Worm (Caenorhabditis elegans) whole organism, midembryonic: ENCODE data around the gene npp-8.
A peak's percentile ranks its signal among the peaks of the same experiment; 100 is the strongest.
"Not testable (repeated sequence)": the region's sequence is repeated elsewhere in the genome, so short reads cannot be mapped to it uniquely, and the experiment has no call there.

ENCODE experiments used
- T22C8.4 ChIP-seq: fragments of 200-800 bp; sonication (Bioruptor generic); IDR thresholded peaks from 2 replicates; pipeline ENCODE4 v1.3.6; 2022; ENCODE audit warnings: missing genetic modification characterization, missing compliant biosample characterization
- cog-1 ChIP-seq: sonication (generic microtip); optimal IDR thresholded peaks from 2 replicates; lab custom pipeline; 2016; ENCODE audit warnings: missing genetic modification characterization, missing compliant biosample characterization
- flt-1 ChIP-seq: fragments of 200-800 bp; sonication (Bioruptor generic); IDR thresholded peaks from 2 replicates; pipeline ENCODE4 v1.3.6; 2022; ENCODE audit warnings: missing genetic modification characterization, missing compliant biosample characterization
- klf-2 ChIP-seq: fragments of 200-800 bp; sonication (Bioruptor generic); conservative IDR thresholded peaks from 2 replicates; pipeline ENCODE4 v1.3.6; 2022; ENCODE audit warnings: missing genetic modification reagents, missing genetic modification characterization, missing compliant biosample characterization
- med-1 ChIP-seq: sonication (generic microtip); optimal IDR thresholded peaks from 2 replicates; lab custom pipeline; 2017; ENCODE audit warnings: missing genetic modification characterization, mild to moderate bottlenecking, missing compliant biosample characterization, antibody characterized with exemption, missing genetic modification reagents; ENCODE audit not compliant: insufficient read depth
- ref-1 ChIP-seq: fragments of 200-800 bp; sonication (Bioruptor generic); conservative IDR thresholded peaks from 2 replicates; pipeline ENCODE4 v1.3.6; 2022; ENCODE audit warnings: missing genetic modification reagents, missing genetic modification characterization, missing compliant biosample characterization
- tab-1 ChIP-seq: fragments of 200-800 bp; sonication (Bioruptor generic); IDR thresholded peaks from 2 replicates; pipeline ENCODE4 v1.3.6; 2022; ENCODE audit warnings: missing genetic modification characterization, missing compliant biosample characterization
- ztf-23 ChIP-seq: fragments of 200-800 bp; sonication (Bioruptor generic); IDR thresholded peaks from 2 replicates; pipeline ENCODE4 v1.3.6; 2022; ENCODE audit warnings: missing genetic modification reagents, missing genetic modification characterization, missing compliant biosample characterization
- ztf-29 ChIP-seq: fragments of 200-800 bp; sonication (Bioruptor generic); IDR thresholded peaks from 2 replicates; pipeline ENCODE4 v1.3.6; 2022; ENCODE audit warnings: missing genetic modification reagents, missing genetic modification characterization, missing compliant biosample characterization

npp-8 gene

ce11 chrIV:1619519-1620311 is 24.1 kb upstream of the npp-8 start, which contains the start of gene nhr-92:
TSS of gene nhr-92 (plus strand) at chrIV:1620094.
- TF ChIP-seq ztf-23 (GFP tag; lab: Robert Waterston, UW) (no peak), T22C8.4 (GFP tag; lab: Robert Waterston, UW) (peak; percentile 81)

ce11 chrIV:1613592-1613991 is 18.0 kb upstream of the npp-8 start, which contains the start of gene nhr-122:
TSS of gene nhr-122 (plus strand) at chrIV:1613892.
- TF ChIP-seq med-1 (no peak), ztf-23 (GFP tag; lab: Robert Waterston, UW) (no peak), cog-1 (tag; lab: Kevin White, UChicago) (no peak), ref-1 (GFP tag; lab: Robert Waterston, UW) (no peak), ztf-29 (GFP tag; lab: Robert Waterston, UW) (no peak), klf-2 (GFP tag; lab: Robert Waterston, UW) (no peak), flt-1 (GFP tag; lab: Robert Waterston, UW) (no peak), tab-1 (GFP tag; lab: Robert Waterston, UW) (no peak), T22C8.4 (GFP tag; lab: Robert Waterston, UW) (no peak)

DNA sequence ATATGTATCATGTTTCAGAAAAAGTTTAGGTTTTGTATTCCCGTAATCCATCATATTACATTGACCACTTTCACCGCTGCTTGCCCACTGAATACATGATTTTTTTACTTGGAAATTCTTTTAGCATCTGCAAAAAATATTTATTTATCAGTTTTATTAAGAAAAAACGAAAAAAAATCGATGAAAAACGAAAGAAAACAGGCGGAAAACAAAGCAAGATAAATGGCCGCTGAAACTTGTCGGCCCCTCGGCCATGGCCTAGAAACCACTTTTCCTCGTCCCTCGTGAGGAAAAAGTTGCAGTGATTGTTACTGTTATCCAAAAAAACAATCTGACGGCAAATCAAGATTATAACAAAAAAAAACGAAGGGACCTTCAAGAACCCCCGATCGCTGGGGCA is 14.3 kb upstream of the npp-8 start, which contains the start of gene dsl-3:
TSS of gene dsl-3 (plus strand) at position 301 of the 400 bp plus-strand sequence.
- TF ChIP-seq med-1; T22C8.4 (GFP tag; lab: Robert Waterston, UW); cog-1 (tag; lab: Kevin White, UChicago): not testable (repeated sequence)

DNA sequence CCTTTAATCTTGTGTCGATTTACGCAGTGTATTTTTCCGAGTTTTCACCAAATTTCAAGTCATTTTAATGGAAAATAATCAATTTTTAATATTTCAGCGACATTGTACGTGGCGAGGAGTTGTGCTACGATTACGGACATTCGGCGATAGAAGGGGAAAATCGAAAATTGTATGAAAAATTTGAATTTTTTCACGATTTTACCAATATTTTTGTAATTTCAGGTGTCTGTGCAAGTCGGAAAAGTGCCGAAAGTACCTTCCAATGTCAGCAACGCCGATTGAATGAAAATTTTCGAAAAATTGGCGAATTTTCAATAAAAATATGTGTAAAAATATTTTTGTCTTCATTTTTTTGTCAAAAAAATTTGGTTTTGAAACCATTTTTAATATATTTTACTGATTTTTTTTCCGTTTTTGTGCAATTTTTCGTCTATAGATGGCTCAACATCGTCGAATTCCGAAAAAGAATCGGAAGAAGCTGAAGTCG is 9.7 kb upstream of the npp-8 start, which contains the start of gene Y41D4B.11:
TSS of gene Y41D4B.11 (plus strand) at position 437 of the 487 bp plus-strand sequence.
- TF ChIP-seq cog-1 (tag; lab: Kevin White, UChicago) (no peak), ztf-23 (GFP tag; lab: Robert Waterston, UW) (no peak), ztf-29 (GFP tag; lab: Robert Waterston, UW) (no peak), med-1 (no peak), ref-1 (GFP tag; lab: Robert Waterston, UW) (no peak), klf-2 (GFP tag; lab: Robert Waterston, UW) (no peak), tab-1 (GFP tag; lab: Robert Waterston, UW) (no peak), flt-1 (GFP tag; lab: Robert Waterston, UW) (no peak), T22C8.4 (GFP tag; lab: Robert Waterston, UW) (no peak)

- TF ChIP-seq T22C8.4 (GFP tag; lab: Robert Waterston, UW) (peak; percentile 81), flt-1 (GFP tag; lab: Robert Waterston, UW) (no peak), klf-2 (GFP tag; lab: Robert Waterston, UW) (no peak), cog-1 (tag; lab: Kevin White, UChicago) (no peak)
Measured at ce11 chrIV:1602936-1603457, 7.4 kb upstream of the npp-8 start.

- TF ChIP-seq T22C8.4 (GFP tag; lab: Robert Waterston, UW) (no peak), ztf-23 (GFP tag; lab: Robert Waterston, UW) (no peak), med-1 (no peak), ref-1 (GFP tag; lab: Robert Waterston, UW) (no peak), ztf-29 (GFP tag; lab: Robert Waterston, UW) (no peak), cog-1 (tag; lab: Kevin White, UChicago) (no peak), flt-1 (GFP tag; lab: Robert Waterston, UW) (no peak), klf-2 (GFP tag; lab: Robert Waterston, UW) (no peak), tab-1 (GFP tag; lab: Robert Waterston, UW) (no peak)
Measured at ce11 chrIV:1601357-1601756, 5.7 kb upstream of the npp-8 start, which contains the start of gene set-23. TSS of gene set-23 (plus strand) at chrIV:1601657.

DNA sequence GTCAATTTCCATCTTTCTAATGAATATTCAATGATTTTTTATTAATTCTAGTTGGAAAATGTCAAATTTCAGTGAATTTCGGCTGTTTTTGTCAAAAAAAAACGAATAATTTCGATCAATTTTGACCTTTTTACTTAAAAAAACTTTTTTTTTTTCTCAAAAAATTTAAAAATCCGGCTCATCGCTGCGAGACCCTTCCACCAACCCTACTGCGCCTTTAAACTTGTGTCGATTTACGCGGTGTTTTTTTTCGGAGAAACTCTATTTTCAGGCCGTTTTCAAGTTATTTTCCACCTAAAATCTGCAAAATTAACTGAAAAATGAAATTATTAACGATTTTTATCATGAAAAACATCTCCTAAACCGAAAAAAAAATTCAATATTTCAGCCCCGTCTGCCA is 5.2 kb upstream of the npp-8 start:
- no peak for TF ChIP-seq cog-1 (tag; lab: Kevin White, UChicago)
- TF ChIP-seq tab-1 (GFP tag; lab: Robert Waterston, UW) = no peak
- TF ChIP-seq T22C8.4 (GFP tag; lab: Robert Waterston, UW) = no peak
- TF ChIP-seq med-1 = no peak
- TF ChIP-seq ztf-23 (GFP tag; lab: Robert Waterston, UW) = no peak
- no peak for TF ChIP-seq klf-2 (GFP tag; lab: Robert Waterston, UW)
- no peak for TF ChIP-seq flt-1 (GFP tag; lab: Robert Waterston, UW)
- no peak for TF ChIP-seq ref-1 (GFP tag; lab: Robert Waterston, UW)
- no peak for TF ChIP-seq ztf-29 (GFP tag; lab: Robert Waterston, UW)

- no peak for TF ChIP-seq ref-1 (GFP tag; lab: Robert Waterston, UW)
- TF ChIP-seq cog-1 (tag; lab: Kevin White, UChicago) = no peak
- no peak for TF ChIP-seq ztf-29 (GFP tag; lab: Robert Waterston, UW)
- TF ChIP-seq klf-2 (GFP tag; lab: Robert Waterston, UW) = no peak
- no peak for TF ChIP-seq ztf-23 (GFP tag; lab: Robert Waterston, UW)
- TF ChIP-seq med-1 = no peak
- no peak for TF ChIP-seq tab-1 (GFP tag; lab: Robert Waterston, UW)
- TF ChIP-seq T22C8.4 (GFP tag; lab: Robert Waterston, UW) = no peak
- no peak for TF ChIP-seq flt-1 (GFP tag; lab: Robert Waterston, UW)
Measured at ce11 chrIV:1597018-1597417, 1.4 kb upstream of the npp-8 start, which contains the start of gene ced-2. TSS of gene ced-2 (plus strand) at chrIV:1597318.

DNA sequence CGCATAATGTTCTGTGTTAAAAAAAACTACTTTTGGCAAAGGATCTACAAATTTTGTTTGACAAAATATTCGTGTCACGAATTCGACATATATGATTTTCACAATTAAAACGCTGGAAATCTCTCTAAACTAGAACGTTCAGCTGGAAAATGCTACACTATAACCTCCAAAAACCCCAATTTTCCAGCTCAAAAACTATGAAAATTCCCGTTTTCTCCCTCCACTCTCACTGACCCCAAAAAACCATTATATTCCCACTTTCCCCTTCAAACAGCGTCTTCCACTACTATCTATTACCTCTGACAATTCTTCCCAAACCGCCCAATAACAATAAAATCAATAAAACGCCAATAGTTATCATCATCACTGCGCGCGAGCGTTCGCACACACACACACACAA is 18.9 kb downstream of the npp-8 start, which contains the start of gene Y41D4B.14:
TSS of gene Y41D4B.14 (plus strand) at position 301 of the 400 bp plus-strand sequence.
- TF ChIP-seq ref-1 (GFP tag; lab: Robert Waterston, UW) = no peak
- TF ChIP-seq ztf-23 (GFP tag; lab: Robert Waterston, UW) = no peak
- no peak for TF ChIP-seq klf-2 (GFP tag; lab: Robert Waterston, UW)
- TF ChIP-seq med-1 = no peak
- no peak for TF ChIP-seq flt-1 (GFP tag; lab: Robert Waterston, UW)
- TF ChIP-seq T22C8.4 (GFP tag; lab: Robert Waterston, UW) = no peak
- no peak for TF ChIP-seq cog-1 (tag; lab: Kevin White, UChicago)
- TF ChIP-seq ztf-29 (GFP tag; lab: Robert Waterston, UW) = no peak
- TF ChIP-seq tab-1 (GFP tag; lab: Robert Waterston, UW) = no peak
